Worm (Caenorhabditis elegans) whole organism, L3 larva: ENCODE results near the gene Y27F2A.9.
"Not testable (repeated sequence)": the region's sequence is repeated elsewhere in the genome, so short reads cannot be mapped to it uniquely, and the experiment has no call there.

ENCODE experiments used
- ama-1 ChIP-seq: fragments of 150-350 bp; optimal IDR thresholded peaks from 2 replicates; lab custom pipeline; 2018
- daf-12 ChIP-seq: fragments of 150-350 bp; optimal IDR thresholded peaks from 2 replicates; lab custom pipeline; 2014; ENCODE audit warnings: missing biosample characterization, missing genetic modification reagents, missing genetic modification characterization
- egl-27 ChIP-seq: sonication (generic microtip); optimal IDR thresholded peaks from 4 replicates; lab custom pipeline; 2017; ENCODE audit warnings: missing biosample characterization, missing genetic modification reagents, missing genetic modification characterization
- elt-3 ChIP-seq, 3 experiments: fragments of 150-350 bp in 1 of 3; sonication (generic microtip) in 2 of 3; optimal IDR thresholded peaks; 2 replicates in 2 of 3; 4 replicates in 1 of 3; lab custom pipeline; 2014 to 2017; ENCODE audit warnings: missing biosample characterization in 3 of 3, missing genetic modification characterization in 3 of 3
- lin-15B ChIP-seq: fragments of 150-350 bp; optimal IDR thresholded peaks from 2 replicates; lab custom pipeline; 2014; ENCODE audit warnings: missing biosample characterization, missing genetic modification characterization
- nhr-67 ChIP-seq: fragments of 150-350 bp; optimal IDR thresholded peaks from 2 replicates; lab custom pipeline; 2014; ENCODE audit warnings: missing biosample characterization, missing genetic modification characterization
- nhr-77 ChIP-seq: fragments of 150-350 bp; optimal IDR thresholded peaks from 2 replicates; lab custom pipeline; 2014; ENCODE audit warnings: missing biosample characterization, missing genetic modification characterization
- pha-4 ChIP-seq: fragments of 150-350 bp; optimal IDR thresholded peaks from 2 replicates; lab custom pipeline; 2014; ENCODE audit warnings: missing biosample characterization, missing genetic modification reagents, missing genetic modification characterization
- pqm-1 ChIP-seq: fragments of 150-350 bp; optimal IDR thresholded peaks from 2 replicates; lab custom pipeline; 2017; ENCODE audit warnings: missing biosample characterization, missing genetic modification characterization, inconsistent platforms
- tbx-2 ChIP-seq: sonication (generic microtip); optimal IDR thresholded peaks from 2 replicates; lab custom pipeline; 2016; ENCODE audit warnings: mild to moderate bottlenecking, missing genetic modification characterization, missing compliant biosample characterization
- zag-1 ChIP-seq: fragments of 150-350 bp; optimal IDR thresholded peaks from 2 replicates; lab custom pipeline; 2014; ENCODE audit warnings: missing biosample characterization, missing genetic modification characterization
- ztf-11 ChIP-seq: fragments of 150-350 bp; optimal IDR thresholded peaks from 2 replicates; lab custom pipeline; 2014; ENCODE audit warnings: missing biosample characterization, missing genetic modification characterization

Y27F2A.9 gene

DNA sequence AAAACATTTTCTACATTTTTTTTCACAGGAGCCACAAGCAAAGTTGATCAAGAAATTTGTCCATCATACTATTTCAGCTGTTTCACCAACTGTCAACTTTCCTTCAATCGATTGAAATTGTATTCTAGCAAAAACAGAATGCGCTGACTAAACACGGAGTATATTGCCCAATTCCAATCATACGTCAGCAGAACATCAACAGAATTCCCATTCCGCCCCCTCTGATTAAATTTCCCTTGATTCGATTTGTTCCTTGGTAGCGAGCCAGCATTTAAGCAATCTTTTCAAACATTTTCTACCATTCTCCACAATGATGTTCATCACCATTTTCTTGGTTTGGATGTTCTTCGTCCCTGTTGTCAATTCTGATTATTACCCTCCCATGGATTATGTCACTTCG, 45.6 kb downstream of the Y27F2A.9 start, which contains the start of gene T10D4.15:
Gene T10D4.15 (plus strand): TSS at position 301 of the 400 bp plus-strand sequence.
- TF ChIP-seq ama-1 (lab: Kevin White, UChicago), result no peak
- no peak for TF ChIP-seq nhr-67 (tag; lab: Kevin White, UChicago)
- TF ChIP-seq lin-15B (tag; lab: Kevin White, UChicago), result no peak
- TF ChIP-seq ztf-11 (tag; lab: Kevin White, UChicago), result no peak
- TF ChIP-seq elt-3 (tag; optimal IDR thresholded peaks at IDR 0.05; lab: Kevin White, UChicago), result no peak
- no peak for TF ChIP-seq zag-1 (tag; lab: Kevin White, UChicago)

DNA sequence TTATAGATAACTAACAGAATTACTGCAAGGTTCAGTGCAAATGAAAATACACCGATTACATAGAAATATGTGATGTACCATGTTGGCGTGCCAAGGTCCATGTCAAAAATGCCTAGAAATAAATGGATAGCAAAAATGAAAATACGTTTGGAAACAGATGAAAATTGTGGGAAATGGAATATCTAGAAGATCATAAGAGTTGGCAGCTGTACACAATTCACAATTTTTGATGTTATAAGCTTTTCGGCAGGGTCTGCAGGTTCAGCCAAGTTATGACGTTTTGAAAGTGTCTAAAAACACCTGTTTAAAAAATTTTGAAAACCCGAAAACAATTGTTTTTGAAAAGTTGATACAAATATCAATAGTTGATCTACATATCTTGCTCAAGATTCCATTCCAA, 46.9 kb downstream of the Y27F2A.9 start, which contains the start of gene sri-43:
Gene sri-43 (minus strand): TSS at position 101 of the 400 bp plus-strand sequence.
- TF ChIP-seq nhr-77 (tag; lab: Kevin White, UChicago); tbx-2; pqm-1 (tag; lab: Kevin White, UChicago): not testable (repeated sequence)
- TF ChIP-seq, all 47 proteins: peak for 0; not testable (repeated sequence) for 47

DNA sequence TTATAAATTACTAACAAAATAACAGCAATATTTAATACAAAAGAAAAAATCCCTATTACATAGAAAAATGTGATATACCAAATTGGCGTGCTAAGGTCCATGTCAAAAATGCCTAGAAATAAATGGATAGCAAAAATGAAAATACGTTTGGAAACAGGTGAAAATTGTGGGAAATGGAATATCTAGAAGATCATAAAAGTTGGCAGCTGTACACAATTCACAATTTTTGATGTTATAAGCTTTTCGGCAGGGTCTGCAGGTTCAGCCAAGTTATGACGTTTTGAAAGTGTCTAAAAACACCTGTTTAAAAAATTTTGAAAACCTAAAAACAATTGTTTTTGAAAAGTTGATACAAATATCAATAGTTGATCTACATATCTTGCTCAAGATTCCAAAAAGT, 48.6 kb downstream of the Y27F2A.9 start, which contains the start of gene sri-42:
Gene sri-42 (minus strand): TSS at position 101 of the 400 bp plus-strand sequence.
- TF ChIP-seq pha-4; daf-12 (tag; lab: Kevin White, UChicago); egl-27 (tag; lab: Kevin White, UChicago): not testable (repeated sequence)
- TF ChIP-seq, all 47 proteins: peak for 0; not testable (repeated sequence) for 47
